Worm (Caenorhabditis elegans) whole organism, young adult: ENCODE results near the gene pha-1.

Experiments used
- B0019.2 ChIP-seq: fragments of 200-800 bp; sonication (Bioruptor generic); conservative IDR thresholded peaks from 2 replicates; pipeline ENCODE4 v1.3.6; 2022; ENCODE audit warnings: missing genetic modification reagents, missing genetic modification characterization, missing compliant biosample characterization
- B0035.1 ChIP-seq: sonication (generic microtip); optimal IDR thresholded peaks from 2 replicates; lab custom pipeline; 2016; ENCODE audit warnings: missing genetic modification characterization, mild to moderate bottlenecking, missing compliant biosample characterization, missing genotype, missing genetic modification reagents
- D2030.7 ChIP-seq: fragments of 200-800 bp; sonication (Bioruptor generic); IDR thresholded peaks from 2 replicates; pipeline ENCODE4 v1.3.6; 2022; ENCODE audit warnings: missing genetic modification reagents, missing genetic modification characterization, missing compliant biosample characterization
- F37B4.10 ChIP-seq: fragments of 200-800 bp; sonication (Bioruptor generic); IDR thresholded peaks from 2 replicates; pipeline ENCODE4 v1.3.6; 2022; ENCODE audit warnings: missing genetic modification characterization, missing compliant biosample characterization
- F39B2.1 ChIP-seq: fragments of 200-800 bp; sonication (Bioruptor generic); IDR thresholded peaks from 2 replicates; pipeline ENCODE4 v1.3.6; 2022; ENCODE audit warnings: missing genetic modification reagents, missing genetic modification characterization, missing compliant biosample characterization
- F52B5.7 ChIP-seq: sonication (generic microtip); optimal IDR thresholded peaks from 2 replicates; lab custom pipeline; 2016; ENCODE audit warnings: mild to moderate bottlenecking, missing genetic modification characterization, missing compliant biosample characterization
- F57A8.1 ChIP-seq: fragments of 200-800 bp; sonication (Bioruptor generic); optimal IDR thresholded peaks from 2 replicates; lab custom pipeline; 2018; ENCODE audit warnings: mild to moderate bottlenecking, missing genetic modification characterization, moderate library complexity, missing compliant biosample characterization
- K11D2.4 ChIP-seq: fragments of 200-800 bp; sonication (Bioruptor generic); IDR thresholded peaks from 2 replicates; pipeline ENCODE4 v1.3.6; 2022; ENCODE audit warnings: missing genetic modification reagents, missing genetic modification characterization, missing compliant biosample characterization
- K12H6.12 ChIP-seq: fragments of 200-800 bp; sonication (Bioruptor generic); optimal IDR thresholded peaks from 2 replicates; lab custom pipeline; 2018; ENCODE audit warnings: mild to moderate bottlenecking, missing genetic modification characterization, missing compliant biosample characterization
- Y53G8AR.9 ChIP-seq: fragments of 200-800 bp; sonication (Bioruptor generic); conservative IDR thresholded peaks from 2 replicates; pipeline ENCODE4 v1.3.6; 2022; ENCODE audit warnings: missing genetic modification reagents, missing genetic modification characterization, missing compliant biosample characterization
- Y56A3A.18 ChIP-seq: fragments of 200-800 bp; sonication (Bioruptor generic); IDR thresholded peaks from 2 replicates; pipeline ENCODE4 v1.3.6; 2022; ENCODE audit warnings: missing genetic modification reagents, missing genetic modification characterization, missing compliant biosample characterization
- Y95B8A.8 ChIP-seq: fragments of 200-800 bp; sonication (Bioruptor generic); IDR thresholded peaks from 2 replicates; pipeline ENCODE4 v1.3.6; 2022; ENCODE audit warnings: missing genetic modification reagents, missing genetic modification characterization, missing compliant biosample characterization
- ZK185.1 ChIP-seq: sonication (generic microtip); optimal IDR thresholded peaks from 2 replicates; lab custom pipeline; 2016; ENCODE audit warnings: mild to moderate bottlenecking, missing genetic modification characterization, missing compliant biosample characterization; ENCODE audit not compliant: poor library complexity, severe bottlenecking
- akir-1 ChIP-seq: fragments of 200-800 bp; sonication (Bioruptor generic); optimal IDR thresholded peaks from 2 replicates; lab custom pipeline; 2018; ENCODE audit warnings: mild to moderate bottlenecking, missing genetic modification characterization, moderate library complexity, missing compliant biosample characterization
- aptf-2 ChIP-seq: fragments of 200-800 bp; sonication (Bioruptor generic); conservative IDR thresholded peaks from 2 replicates; pipeline ENCODE4 v1.3.6; 2022; ENCODE audit warnings: missing genetic modification reagents, missing genetic modification characterization, missing compliant biosample characterization
- aptf-3 ChIP-seq: fragments of 200-800 bp; sonication (Bioruptor generic); IDR thresholded peaks from 2 replicates; pipeline ENCODE4 v1.3.6; 2022; ENCODE audit warnings: missing genetic modification characterization, missing compliant biosample characterization
- atf-7 ChIP-seq: sonication (generic microtip); optimal IDR thresholded peaks from 2 replicates; lab custom pipeline; 2017; ENCODE audit warnings: mild to moderate bottlenecking, missing genetic modification characterization, missing compliant biosample characterization
- athp-1 ChIP-seq: sonication (generic microtip); optimal IDR thresholded peaks from 2 replicates; lab custom pipeline; 2017; ENCODE audit warnings: mild to moderate bottlenecking, missing genetic modification characterization, missing compliant biosample characterization
- attf-3 ChIP-seq: fragments of 200-800 bp; sonication (Bioruptor generic); conservative IDR thresholded peaks from 2 replicates; pipeline ENCODE4 v1.3.6; 2022; ENCODE audit warnings: missing genetic modification reagents, missing genetic modification characterization, missing compliant biosample characterization
- bed-2 ChIP-seq: fragments of 200-800 bp; sonication (Bioruptor generic); IDR thresholded peaks from 2 replicates; pipeline ENCODE4 v1.3.6; 2022; ENCODE audit warnings: missing genetic modification reagents, missing genetic modification characterization, missing compliant biosample characterization
- ceh-27 ChIP-seq: fragments of 200-800 bp; sonication (Bioruptor generic); optimal IDR thresholded peaks from 2 replicates; lab custom pipeline; 2018; ENCODE audit warnings: mild to moderate bottlenecking, missing genetic modification characterization, moderate library complexity, missing compliant biosample characterization
- ceh-40 ChIP-seq: fragments of 200-800 bp; sonication (Bioruptor generic); IDR thresholded peaks from 2 replicates; pipeline ENCODE4 v1.3.6; 2022; ENCODE audit warnings: missing genetic modification characterization, missing compliant biosample characterization
- ceh-79 ChIP-seq: sonication (generic microtip); optimal IDR thresholded peaks from 2 replicates; lab custom pipeline; 2017; ENCODE audit warnings: mild to moderate bottlenecking, missing genetic modification characterization, missing compliant biosample characterization
- ceh-91 ChIP-seq: fragments of 200-800 bp; sonication (Bioruptor generic); IDR thresholded peaks from 2 replicates; pipeline ENCODE4 v1.3.6; 2022; ENCODE audit warnings: missing genetic modification reagents, missing genetic modification characterization, missing compliant biosample characterization
- chd-7 ChIP-seq: sonication (generic microtip); optimal IDR thresholded peaks from 2 replicates; lab custom pipeline; 2016; ENCODE audit warnings: mild to moderate bottlenecking, missing genetic modification characterization, moderate library complexity, missing compliant biosample characterization
- die-1 ChIP-seq: sonication (generic microtip); optimal IDR thresholded peaks from 2 replicates; lab custom pipeline; 2016; ENCODE audit warnings: missing genotype, mild to moderate bottlenecking, missing genetic modification characterization, missing compliant biosample characterization
- him-1 ChIP-seq: sonication (generic microtip); optimal IDR thresholded peaks from 2 replicates; lab custom pipeline; 2016; ENCODE audit warnings: missing genotype, missing genetic modification reagents, missing genetic modification characterization, missing compliant biosample characterization
- hrde-1 ChIP-seq: sonication (generic microtip); optimal IDR thresholded peaks from 2 replicates; lab custom pipeline; 2016; ENCODE audit warnings: missing genetic modification characterization, mild to moderate bottlenecking, missing compliant biosample characterization, moderate library complexity, missing genotype, missing genetic modification reagents, borderline replicate concordance
- hsf-1 ChIP-seq: fragments of 200-800 bp; sonication (Bioruptor generic); IDR thresholded peaks from 2 replicates; pipeline ENCODE4 v1.3.6; 2022; ENCODE audit warnings: missing genetic modification reagents, missing genetic modification characterization, missing compliant biosample characterization
- let-526 ChIP-seq: fragments of 200-800 bp; sonication (Bioruptor generic); IDR thresholded peaks from 2 replicates; pipeline ENCODE4 v1.3.6; 2022; ENCODE audit warnings: missing genetic modification reagents, missing genetic modification characterization, missing compliant biosample characterization
- let-607 ChIP-seq, 2 experiments: fragments of 200-800 bp in 1 of 2; sonication (Bioruptor generic) in 1 of 2; sonication (generic microtip) in 1 of 2; optimal IDR thresholded peaks; 2 replicates each; lab custom pipeline; 2016 to 2018; ENCODE audit warnings: mild to moderate bottlenecking in 2 of 2, missing compliant biosample characterization in 2 of 2, missing genetic modification characterization in 2 of 2, moderate library complexity in 2 of 2, missing genotype in 1 of 2
- lin-35 ChIP-seq, 3 experiments: fragments of 150-350 bp in 2 of 3; sonication (generic microtip) in 1 of 3; optimal IDR thresholded peaks; 2 replicates each; lab custom pipeline; 2014 to 2018; ENCODE audit warnings: missing biosample characterization in 3 of 3, missing genetic modification characterization in 3 of 3, missing genetic modification reagents in 3 of 3
- lin-54 ChIP-seq: fragments of 200-800 bp; sonication (Bioruptor generic); optimal IDR thresholded peaks from 2 replicates; lab custom pipeline; 2018; ENCODE audit warnings: mild to moderate bottlenecking, missing genetic modification characterization, missing compliant biosample characterization
- mel-28 ChIP-seq: sonication (generic microtip); optimal IDR thresholded peaks from 2 replicates; lab custom pipeline; 2016; ENCODE audit warnings: borderline replicate concordance, mild to moderate bottlenecking, missing genetic modification characterization, missing compliant biosample characterization
- mxl-1 ChIP-seq: sonication (generic microtip); optimal IDR thresholded peaks from 2 replicates; lab custom pipeline; 2016; ENCODE audit warnings: missing genetic modification characterization, missing compliant biosample characterization
- nfya-1 ChIP-seq: sonication (generic microtip); optimal IDR thresholded peaks from 2 replicates; lab custom pipeline; 2017; ENCODE audit warnings: antibody characterized with exemption, missing compliant biosample characterization, missing genetic modification characterization, borderline replicate concordance; ENCODE audit not compliant: insufficient read depth
- nfya-2 ChIP-seq: fragments of 200-800 bp; sonication (Bioruptor generic); IDR thresholded peaks from 2 replicates; pipeline ENCODE4 v1.3.6; 2022; ENCODE audit warnings: missing genetic modification reagents, missing genetic modification characterization, missing compliant biosample characterization
- nhr-179 ChIP-seq: sonication (generic microtip); optimal IDR thresholded peaks from 2 replicates; lab custom pipeline; 2016; ENCODE audit warnings: mild to moderate bottlenecking, missing genetic modification characterization, missing compliant biosample characterization
- nhr-27 ChIP-seq: fragments of 200-800 bp; sonication (Bioruptor generic); optimal IDR thresholded peaks from 2 replicates; lab custom pipeline; 2018; ENCODE audit warnings: mild to moderate bottlenecking, missing genetic modification characterization, moderate library complexity, missing compliant biosample characterization
- nhr-80 ChIP-seq: sonication (generic microtip); optimal IDR thresholded peaks from 2 replicates; lab custom pipeline; 2016; ENCODE audit warnings: missing genetic modification characterization, missing compliant biosample characterization
- pbrm-1 ChIP-seq: fragments of 200-800 bp; sonication (Bioruptor generic); IDR thresholded peaks from 2 replicates; pipeline ENCODE4 v1.3.6; 2022; ENCODE audit warnings: missing genetic modification reagents, missing genetic modification characterization, missing compliant biosample characterization
- pha-4 ChIP-seq: fragments of 150-350 bp; sonication (generic microtip); optimal IDR thresholded peaks from 2 replicates; lab custom pipeline; 2014; ENCODE audit warnings: missing biosample characterization, missing genetic modification reagents, missing genetic modification characterization
- repo-1 ChIP-seq: sonication (generic microtip); optimal IDR thresholded peaks from 2 replicates; lab custom pipeline; 2017; ENCODE audit warnings: mild to moderate bottlenecking, missing genetic modification characterization, missing compliant biosample characterization
- sea-2 ChIP-seq: fragments of 200-800 bp; sonication (Bioruptor generic); IDR thresholded peaks from 2 replicates; pipeline ENCODE4 v1.3.6; 2022; ENCODE audit warnings: missing genetic modification characterization, missing compliant biosample characterization
- tbx-9 ChIP-seq: sonication (generic microtip); optimal IDR thresholded peaks from 2 replicates; lab custom pipeline; 2016; ENCODE audit warnings: borderline replicate concordance, missing genetic modification characterization, inconsistent platforms, missing compliant biosample characterization
- xnd-1 ChIP-seq: sonication (generic microtip); optimal IDR thresholded peaks from 2 replicates; lab custom pipeline; 2016; ENCODE audit warnings: missing genotype, missing genetic modification reagents, missing genetic modification characterization, missing compliant biosample characterization
- ztf-22 ChIP-seq: fragments of 200-800 bp; sonication (Bioruptor generic); optimal IDR thresholded peaks from 2 replicates; lab custom pipeline; 2018; ENCODE audit warnings: mild to moderate bottlenecking, missing genetic modification characterization, moderate library complexity, missing compliant biosample characterization
- ztf-26 ChIP-seq: sonication (generic microtip); optimal IDR thresholded peaks from 2 replicates; lab custom pipeline; 2017; ENCODE audit warnings: missing genetic modification characterization, missing compliant biosample characterization
- ztf-3 ChIP-seq: fragments of 200-800 bp; sonication (Bioruptor generic); optimal IDR thresholded peaks from 2 replicates; lab custom pipeline; 2018; ENCODE audit warnings: mild to moderate bottlenecking, missing genetic modification characterization, missing compliant biosample characterization

The pha-1 gene

ce11 chrIII:11185483-11186115 lies 54.0 kb downstream of the pha-1 start (continued):
- no peak for TF ChIP-seq bed-2 (GFP tag; lab: Robert Waterston, UW)
- no peak for TF ChIP-seq him-1 (tag; lab: Kevin White, UChicago)
- no peak for TF ChIP-seq K11D2.4 (GFP tag; lab: Robert Waterston, UW)
- no peak for TF ChIP-seq B0035.1
- TF ChIP-seq athp-1 (tag; lab: Kevin White, UChicago) = no peak
- TF ChIP-seq mel-28 = no peak
- TF ChIP-seq ztf-26 (tag; lab: Kevin White, UChicago) = no peak
- TF ChIP-seq ceh-27 (GFP tag; lab: Kevin White, UChicago) = peak; percentile 54
- no peak for TF ChIP-seq ceh-40 (GFP tag; lab: Robert Waterston, UW)
- TF ChIP-seq xnd-1 = no peak
- TF ChIP-seq aptf-2 = no peak
- no peak for TF ChIP-seq attf-3
- no peak for TF ChIP-seq ztf-3
- no peak for TF ChIP-seq Y56A3A.18 (GFP tag; lab: Robert Waterston, UW)
- TF ChIP-seq Y95B8A.8 (GFP tag; lab: Robert Waterston, UW) = no peak
- no peak for TF ChIP-seq lin-35 (GFP tag; optimal IDR thresholded peaks at IDR 0.05; lab: Kevin White, UChicago)
- no peak for TF ChIP-seq aptf-3 (GFP tag; lab: Robert Waterston, UW)
- TF ChIP-seq F57A8.1 (GFP tag; lab: Kevin White, UChicago) = no peak
- TF ChIP-seq Y53G8AR.9 = no peak
- no peak for TF ChIP-seq hrde-1 (tag; lab: Kevin White, UChicago)
- TF ChIP-seq sea-2 (GFP tag; lab: Robert Waterston, UW) = no peak
- no peak for TF ChIP-seq akir-1 (GFP tag; lab: Kevin White, UChicago)
- no peak for TF ChIP-seq atf-7 (tag; lab: Kevin White, UChicago)
- TF ChIP-seq nhr-80 (tag; lab: Kevin White, UChicago) = peak; percentile 80
- peak; percentile 77 for TF ChIP-seq K12H6.12 (tag; lab: Kevin White, UChicago)
- TF ChIP-seq B0019.2 = no peak
- no peak for TF ChIP-seq pha-4 (tag; lab: Kevin White, UChicago)
- TF ChIP-seq mxl-1 (tag; lab: Kevin White, UChicago) = no peak
- TF ChIP-seq nhr-179 = no peak
- no peak for TF ChIP-seq ztf-22 (GFP tag; lab: Kevin White, UChicago)
- no peak for TF ChIP-seq F52B5.7 (tag; lab: Kevin White, UChicago)
- TF ChIP-seq die-1 = no peak
- no peak for TF ChIP-seq ceh-79 (tag; lab: Kevin White, UChicago)
- TF ChIP-seq F39B2.1 (GFP tag; lab: Robert Waterston, UW) = no peak
- no peak for TF ChIP-seq chd-7 (tag; lab: Kevin White, UChicago)
- TF ChIP-seq hsf-1 (GFP tag; lab: Robert Waterston, UW) = no peak
- no peak for TF ChIP-seq repo-1 (tag; lab: Kevin White, UChicago)
- no peak for TF ChIP-seq pbrm-1 (GFP tag; lab: Robert Waterston, UW)
- no peak for TF ChIP-seq nfya-1 (tag; lab: Kevin White, UChicago)
- TF ChIP-seq let-607 (tag; optimal IDR thresholded peaks at IDR 0.05; lab: Kevin White, UChicago) = no peak
- TF ChIP-seq nhr-27 (tag; lab: Kevin White, UChicago) = peak; percentile 38
- no peak for TF ChIP-seq F37B4.10 (GFP tag; lab: Robert Waterston, UW)
- no peak for TF ChIP-seq nfya-2 (GFP tag; lab: Robert Waterston, UW)
- no peak for TF ChIP-seq lin-54 (GFP tag; lab: Kevin White, UChicago)
- no peak for TF ChIP-seq let-526 (GFP tag; lab: Robert Waterston, UW)
- no peak for TF ChIP-seq ceh-91 (GFP tag; lab: Robert Waterston, UW)
- TF ChIP-seq ZK185.1 (tag; lab: Kevin White, UChicago) = no peak
- TF ChIP-seq D2030.7 (GFP tag; lab: Robert Waterston, UW) = no peak
- no peak for TF ChIP-seq tbx-9 (tag; lab: Kevin White, UChicago)
